2 worm cellular contexts compared by ENCODE assay signal in the genomic region with DNA sequence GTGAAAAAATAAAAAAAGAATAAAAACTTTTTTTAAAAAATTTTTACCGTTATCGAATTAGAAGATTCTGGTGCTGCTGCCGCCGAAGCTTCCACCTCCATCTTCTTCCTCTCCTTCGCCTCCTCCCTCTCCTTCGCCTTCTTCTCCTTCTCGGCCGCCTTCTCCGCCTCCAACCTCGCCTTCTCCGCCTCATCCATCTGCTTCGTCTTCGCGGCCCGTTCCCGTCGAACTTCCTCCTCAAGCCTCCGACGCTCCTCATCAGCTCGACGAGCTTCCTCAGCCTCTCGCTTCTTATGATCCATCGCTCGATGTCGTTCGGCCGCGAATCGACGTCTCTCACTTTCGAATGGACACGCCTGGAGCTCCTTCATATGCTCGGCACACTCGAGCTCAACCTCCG.
A peak's percentile ranks its signal among the peaks of the same experiment; 100 is the strongest.
TF ChIP-seq lines count a peak whose summit lies in the region.

No protein-coding gene starts in this region.

TF ChIP-seq in whole organism, L4 larva, 104 proteins besides CTCF, POLR2A, EP300 and RAD21:
- peak; percentile 96 for TF ChIP-seq set-16 (GFP tag; IDR thresholded peaks at IDR 0.05; lab: Robert Waterston, UW)
TF ChIP-seq in whole organism, L4 larva: peak in this region for 1; not testable (repeated sequence) for 103.

TF ChIP-seq in whole organism, young adult, 124 proteins besides CTCF, POLR2A, EP300 and RAD21:
- TF ChIP-seq zfh-2 (GFP tag; conservative IDR thresholded peaks at IDR 0.05; lab: Robert Waterston, UW) (0 out of 2 replicates have a peak, but pooled peaks have one; percentile 43), egrh-3 (GFP tag; IDR thresholded peaks at IDR 0.05; lab: Robert Waterston, UW) (peak; percentile 91)
